Worm (Caenorhabditis elegans) whole organism, late embryonic: ENCODE data around the gene eat-2.

Source experiments
- C08G9.2 ChIP-seq: sonication (generic microtip); optimal IDR thresholded peaks from 2 replicates; lab custom pipeline; 2016; ENCODE audit warnings: mild to moderate bottlenecking, missing genetic modification characterization, moderate library complexity, missing compliant biosample characterization
- C38D4.7 ChIP-seq: fragments of 200-800 bp; sonication (Bioruptor generic); optimal IDR thresholded peaks from 2 replicates; lab custom pipeline; 2018; ENCODE audit warnings: mild to moderate bottlenecking, missing genetic modification characterization, moderate library complexity, missing compliant biosample characterization
- F13H6.1 ChIP-seq: sonication (generic microtip); optimal IDR thresholded peaks from 2 replicates; lab custom pipeline; 2016; ENCODE audit warnings: missing genetic modification characterization, missing compliant biosample characterization
- K02D7.2 ChIP-seq: sonication (generic microtip); optimal IDR thresholded peaks from 2 replicates; lab custom pipeline; 2017; ENCODE audit warnings: mild to moderate bottlenecking, missing genetic modification characterization, missing compliant biosample characterization
- K09A11.1 ChIP-seq: sonication (generic microtip); optimal IDR thresholded peaks from 2 replicates; lab custom pipeline; 2017; ENCODE audit warnings: antibody characterized with exemption, mild to moderate bottlenecking, missing genetic modification characterization, missing compliant biosample characterization; ENCODE audit not compliant: insufficient read depth
- Y22D7AL.16 ChIP-seq: sonication (generic microtip); optimal IDR thresholded peaks from 2 replicates; lab custom pipeline; 2016; ENCODE audit warnings: missing genetic modification characterization, missing compliant biosample characterization
- ahr-1 ChIP-seq: sonication (generic microtip); optimal IDR thresholded peaks from 2 replicates; lab custom pipeline; 2016; ENCODE audit warnings: missing genetic modification characterization, missing compliant biosample characterization
- ceh-2 ChIP-seq: sonication (generic microtip); optimal IDR thresholded peaks from 2 replicates; lab custom pipeline; 2016; ENCODE audit warnings: missing genotype, missing genetic modification characterization, missing compliant biosample characterization
- ceh-22 ChIP-seq: sonication (generic microtip); optimal IDR thresholded peaks from 2 replicates; lab custom pipeline; 2017; ENCODE audit warnings: missing biosample characterization, missing genetic modification characterization
- ceh-30 ChIP-seq: fragments of 150-350 bp; optimal IDR thresholded peaks from 2 replicates; lab custom pipeline; 2014; ENCODE audit warnings: missing biosample characterization, missing genetic modification characterization
- ceh-34 ChIP-seq: sonication (generic microtip); optimal IDR thresholded peaks from 2 replicates; lab custom pipeline; 2016; ENCODE audit warnings: mild to moderate bottlenecking, missing genetic modification characterization, missing compliant biosample characterization
- ceh-48 ChIP-seq: sonication (generic microtip); optimal IDR thresholded peaks from 2 replicates; lab custom pipeline; 2016; ENCODE audit warnings: missing genetic modification characterization, inconsistent platforms, missing compliant biosample characterization
- ceh-6 ChIP-seq: fragments of 200-800 bp; sonication (Bioruptor generic); optimal IDR thresholded peaks from 2 replicates; lab custom pipeline; 2018; ENCODE audit warnings: mild to moderate bottlenecking, missing genetic modification characterization, missing compliant biosample characterization
- ceh-9 ChIP-seq: sonication (generic microtip); optimal IDR thresholded peaks from 2 replicates; lab custom pipeline; 2016; ENCODE audit warnings: mild to moderate bottlenecking, missing genetic modification characterization, inconsistent platforms, missing compliant biosample characterization
- dmd-4 ChIP-seq: sonication (generic microtip); optimal IDR thresholded peaks from 2 replicates; lab custom pipeline; 2016; ENCODE audit warnings: borderline replicate concordance, missing genetic modification characterization, missing compliant biosample characterization
- dve-1 ChIP-seq: sonication (generic microtip); optimal IDR thresholded peaks from 2 replicates; lab custom pipeline; 2017; ENCODE audit warnings: antibody characterized with exemption, mild to moderate bottlenecking, missing genetic modification characterization, missing compliant biosample characterization
- elt-2 ChIP-seq: sonication (generic microtip); optimal IDR thresholded peaks from 2 replicates; lab custom pipeline; 2016; ENCODE audit warnings: missing genetic modification reagents, missing genetic modification characterization, missing compliant biosample characterization
- ets-4 ChIP-seq: sonication (generic microtip); optimal IDR thresholded peaks from 2 replicates; lab custom pipeline; 2016; ENCODE audit warnings: missing genetic modification characterization, missing compliant biosample characterization
- eyg-1 ChIP-seq: sonication (generic microtip); optimal IDR thresholded peaks from 2 replicates; lab custom pipeline; 2016; ENCODE audit warnings: missing genotype, missing genetic modification characterization, missing compliant biosample characterization
- fkh-10 ChIP-seq: fragments of 150-350 bp; optimal IDR thresholded peaks from 2 replicates; lab custom pipeline; 2014; ENCODE audit warnings: missing biosample characterization, missing genetic modification reagents, missing genetic modification characterization
- gmeb-2 ChIP-seq: sonication (generic microtip); optimal IDR thresholded peaks from 2 replicates; lab custom pipeline; 2016; ENCODE audit warnings: missing genetic modification characterization, inconsistent platforms, missing compliant biosample characterization
- hlh-15 ChIP-seq: sonication (generic microtip); optimal IDR thresholded peaks from 2 replicates; lab custom pipeline; 2016; ENCODE audit warnings: missing genetic modification characterization, missing compliant biosample characterization
- hlh-6 ChIP-seq: sonication (generic microtip); optimal IDR thresholded peaks from 2 replicates; lab custom pipeline; 2016; ENCODE audit warnings: missing genotype, missing genetic modification characterization, missing compliant biosample characterization
- lin-11 ChIP-seq: fragments of 200-800 bp; sonication (Bioruptor generic); optimal IDR thresholded peaks from 2 replicates; lab custom pipeline; 2018; ENCODE audit warnings: mild to moderate bottlenecking, missing genetic modification characterization, missing compliant biosample characterization
- mec-3 ChIP-seq: sonication (generic microtip); optimal IDR thresholded peaks from 2 replicates; lab custom pipeline; 2016; ENCODE audit warnings: borderline replicate concordance, missing genetic modification characterization, missing compliant biosample characterization
- nfya-1 ChIP-seq: sonication (generic microtip); optimal IDR thresholded peaks from 2 replicates; lab custom pipeline; 2017; ENCODE audit warnings: missing genetic modification characterization, mild to moderate bottlenecking, missing compliant biosample characterization, antibody characterized with exemption, moderate library complexity
- odd-2 ChIP-seq: sonication (generic microtip); optimal IDR thresholded peaks from 2 replicates; lab custom pipeline; 2017; ENCODE audit warnings: antibody characterized with exemption, mild to moderate bottlenecking, missing genetic modification characterization, missing compliant biosample characterization
- pag-3 ChIP-seq: sonication (generic microtip); optimal IDR thresholded peaks from 2 replicates; lab custom pipeline; 2016; ENCODE audit warnings: missing compliant biosample characterization, missing genetic modification characterization, borderline replicate concordance
- pax-1 ChIP-seq: fragments of 150-350 bp; optimal IDR thresholded peaks from 2 replicates; lab custom pipeline; 2014; ENCODE audit warnings: missing biosample characterization, missing genetic modification characterization
- pha-2 ChIP-seq: sonication (generic microtip); optimal IDR thresholded peaks from 2 replicates; lab custom pipeline; 2017; ENCODE audit warnings: mild to moderate bottlenecking, missing genetic modification characterization, missing compliant biosample characterization
- pha-4 ChIP-seq: fragments of 150-350 bp; optimal IDR thresholded peaks from 2 replicates; lab custom pipeline; 2018; ENCODE audit warnings: missing biosample characterization, missing genetic modification reagents, missing genetic modification characterization
- rnt-1 ChIP-seq: sonication (generic microtip); optimal IDR thresholded peaks from 2 replicates; lab custom pipeline; 2016; ENCODE audit warnings: missing genetic modification characterization, missing compliant biosample characterization
- sdc-2 ChIP-seq: sonication (generic microtip); optimal IDR thresholded peaks from 2 replicates; lab custom pipeline; 2016; ENCODE audit warnings: missing genotype, missing genetic modification characterization, missing compliant biosample characterization
- sox-2 ChIP-seq: fragments of 200-800 bp; sonication (Bioruptor generic); IDR thresholded peaks from 2 replicates; pipeline ENCODE4 v1.3.6; 2022; ENCODE audit warnings: missing genetic modification reagents, missing genetic modification characterization, missing compliant biosample characterization
- sox-4 ChIP-seq: sonication (generic microtip); optimal IDR thresholded peaks from 2 replicates; lab custom pipeline; 2017; ENCODE audit warnings: mild to moderate bottlenecking, missing genetic modification characterization, inconsistent platforms, missing compliant biosample characterization
- tbx-2 ChIP-seq: sonication (generic microtip); optimal IDR thresholded peaks from 2 replicates; lab custom pipeline; 2016; ENCODE audit warnings: missing genetic modification characterization, missing compliant biosample characterization
- tbx-7 ChIP-seq: sonication (generic microtip); optimal IDR thresholded peaks from 2 replicates; lab custom pipeline; 2016; ENCODE audit warnings: missing genotype, missing genetic modification characterization, missing compliant biosample characterization
- unc-42 ChIP-seq: sonication (generic microtip); optimal IDR thresholded peaks from 2 replicates; lab custom pipeline; 2016; ENCODE audit warnings: missing genotype, missing genetic modification characterization, missing compliant biosample characterization
- unc-86 ChIP-seq: sonication (generic microtip); optimal IDR thresholded peaks from 2 replicates; lab custom pipeline; 2016; ENCODE audit warnings: missing genetic modification characterization, missing compliant biosample characterization
- ztf-16 ChIP-seq: sonication (generic microtip); optimal IDR thresholded peaks from 2 replicates; lab custom pipeline; 2017; ENCODE audit warnings: missing genetic modification characterization, missing compliant biosample characterization

Gene eat-2

DNA sequence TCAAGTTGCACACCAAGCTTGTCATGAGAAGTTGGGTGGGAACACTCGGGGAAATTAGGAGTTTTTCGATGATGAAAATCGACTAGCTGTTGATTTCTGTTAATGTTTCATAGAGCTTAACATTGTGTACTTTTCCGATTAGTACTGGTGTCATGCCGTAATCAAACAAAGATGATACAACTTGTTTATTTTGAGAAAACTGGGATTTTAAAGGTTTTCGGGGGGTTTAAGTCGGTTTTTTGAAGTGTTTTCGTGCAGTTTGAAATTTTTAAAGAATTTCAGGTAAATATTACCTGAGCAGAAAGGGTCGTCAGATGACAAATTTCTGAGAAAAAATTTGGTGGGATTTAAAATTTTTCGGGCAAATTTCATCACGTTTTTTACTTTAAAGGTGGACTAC lies at the start of gene eat-2:
Gene eat-2, minus strand, starts transcription at position 101 of the 400 bp plus-strand sequence.
- TF ChIP-seq unc-42 (tag; lab: Kevin White, UChicago), result no peak
- no peak for TF ChIP-seq hlh-6 (tag; lab: Kevin White, UChicago)
- TF ChIP-seq C08G9.2 (tag; lab: Kevin White, UChicago), result no peak
- TF ChIP-seq fkh-10 (GFP tag; lab: Kevin White, UChicago), result no peak
- no peak for TF ChIP-seq sox-4 (tag; lab: Kevin White, UChicago)
- no peak for TF ChIP-seq sdc-2 (tag; lab: Kevin White, UChicago)
- TF ChIP-seq, all 69 proteins: peak for 0

DNA sequence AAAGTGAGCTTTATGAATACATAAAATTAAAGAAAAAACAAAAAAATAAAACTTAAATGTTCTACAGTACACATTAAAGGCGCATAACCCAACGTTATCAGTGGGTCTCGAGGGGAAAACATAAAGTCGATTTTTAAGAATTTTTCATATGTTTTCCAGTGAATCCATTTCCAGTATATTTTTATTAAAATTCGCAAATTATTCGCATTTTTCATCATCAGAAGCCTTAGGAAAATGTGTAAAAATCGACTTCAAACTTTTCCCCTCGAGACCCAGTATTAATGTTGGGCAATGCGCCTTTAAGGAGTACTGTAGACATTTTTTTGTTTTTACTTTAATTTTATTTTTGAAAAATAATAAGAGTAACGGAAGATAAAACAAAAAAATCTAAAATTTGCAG lies 46.7 kb upstream of the eat-2 start:
- TF ChIP-seq ahr-1 (tag; lab: Kevin White, UChicago) (no peak), gmeb-2 (no peak), pha-4 (tag; lab: Kevin White, UChicago) (no peak)

DNA sequence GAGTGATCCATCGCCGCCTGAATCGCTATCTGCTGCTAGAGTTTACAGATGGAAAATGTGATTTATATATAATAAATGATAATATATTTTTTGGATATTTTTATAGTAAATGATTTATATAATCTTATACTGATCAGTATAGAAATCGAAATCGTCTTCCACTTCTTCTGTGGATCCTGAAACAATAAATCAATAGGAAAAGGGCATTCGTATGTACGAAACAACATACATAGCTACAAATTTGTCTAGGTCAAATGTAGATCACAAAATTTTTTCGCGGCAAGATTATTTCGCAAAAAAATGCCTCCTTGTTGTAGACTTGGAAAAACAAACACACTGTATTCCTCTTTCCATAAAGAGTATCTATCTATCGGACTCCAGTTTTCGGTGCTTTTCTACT lies 42.7 kb upstream of the eat-2 start, which contains the start of gene Y48B6A.10:
Gene Y48B6A.10, plus strand, starts transcription at position 301 of the 400 bp plus-strand sequence.
- TF ChIP-seq ztf-16 (no peak), sox-2 (GFP tag; lab: Robert Waterston, UW) (no peak), ets-4 (tag; lab: Kevin White, UChicago) (no peak), pag-3 (no peak), ceh-6 (GFP tag; lab: Kevin White, UChicago) (no peak), ceh-34 (tag; lab: Kevin White, UChicago) (no peak), tbx-7 (tag; lab: Kevin White, UChicago) (no peak), K02D7.2 (tag; lab: Kevin White, UChicago) (no peak), dmd-4 (tag; lab: Kevin White, UChicago) (no peak)

DNA sequence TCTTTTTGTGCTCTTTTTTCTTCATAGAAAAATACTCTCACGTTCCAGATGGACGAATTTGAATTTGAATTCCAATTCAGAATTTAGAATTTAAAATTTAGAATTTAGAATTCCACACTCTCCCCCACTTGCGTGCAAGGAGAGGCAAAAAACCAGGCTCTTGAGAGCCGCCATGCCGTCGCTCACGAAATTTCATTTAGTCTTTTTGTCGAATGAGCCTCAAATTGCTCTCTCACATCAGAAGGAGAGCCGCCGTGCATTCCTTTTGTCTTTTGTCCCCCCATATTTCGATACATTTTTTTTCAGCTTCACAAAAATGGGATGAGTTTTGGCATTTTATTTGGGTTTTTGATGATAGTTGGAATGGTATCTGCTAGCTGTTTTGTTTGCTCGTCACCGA lies 39.7 kb upstream of the eat-2 start, which contains the start of gene hot-7:
Gene hot-7, plus strand, starts transcription at position 301 of the 400 bp plus-strand sequence.
- TF ChIP-seq dve-1 (tag; lab: Kevin White, UChicago) (no peak), F13H6.1 (no peak), pha-4 (tag; lab: Kevin White, UChicago) (no peak), hlh-15 (tag; lab: Kevin White, UChicago) (no peak), lin-11 (tag; lab: Kevin White, UChicago) (no peak), ceh-2 (tag; lab: Kevin White, UChicago) (no peak), ceh-48 (tag; lab: Kevin White, UChicago) (no peak), rnt-1 (tag; lab: Kevin White, UChicago) (no peak), elt-2 (tag; lab: Kevin White, UChicago) (no peak), Y22D7AL.16 (tag; lab: Kevin White, UChicago) (no peak), nfya-1 (tag; lab: Kevin White, UChicago) (no peak), ceh-9 (tag; lab: Kevin White, UChicago) (no peak)
- TF ChIP-seq, all 69 proteins: peak for 0

DNA sequence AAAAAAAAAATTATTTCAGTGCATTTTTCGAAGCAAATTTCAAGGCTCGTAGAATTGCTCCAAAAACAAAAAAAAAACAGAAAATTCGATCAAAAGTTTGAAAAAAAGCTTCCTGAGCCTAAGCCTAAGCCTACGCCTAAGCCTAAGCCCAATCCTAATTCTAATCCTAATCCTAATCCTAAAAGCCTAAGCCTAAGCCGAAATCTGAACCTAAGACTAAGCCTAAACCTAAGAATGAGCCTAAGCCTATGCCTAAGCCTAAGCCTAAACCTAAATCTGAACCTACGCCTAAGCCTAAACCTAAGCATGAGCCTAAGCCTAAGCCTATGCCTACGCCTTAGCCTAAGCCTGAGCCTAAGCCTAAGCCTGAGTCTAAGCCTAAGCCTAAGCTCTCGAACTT lies 34.8 kb upstream of the eat-2 start:
- TF ChIP-seq dve-1 (tag; lab: Kevin White, UChicago), result peak; percentile 82
- no peak for TF ChIP-seq C08G9.2 (tag; lab: Kevin White, UChicago)

DNA sequence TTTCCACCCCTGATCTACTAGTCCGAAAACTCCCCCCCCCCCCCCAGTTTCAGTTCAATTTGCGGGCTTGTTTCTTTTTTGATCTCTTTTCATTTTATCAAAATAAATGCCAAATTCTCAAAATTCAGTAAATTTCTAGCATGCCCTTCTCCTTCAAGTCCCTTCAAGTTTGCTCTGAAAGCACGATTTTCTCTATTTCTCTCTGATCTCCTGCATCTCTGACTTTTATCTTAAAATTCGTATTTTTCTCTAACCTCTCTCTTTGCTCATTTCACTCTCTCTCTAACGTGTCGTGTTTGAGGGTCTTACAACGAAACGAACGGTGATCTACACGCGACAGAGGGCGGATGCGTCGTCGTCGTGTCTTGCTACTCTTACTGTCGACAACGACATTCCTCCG lies 33.9 kb upstream of the eat-2 start, which contains the start of gene ace-3:
Gene ace-3, plus strand, starts transcription at position 301 of the 400 bp plus-strand sequence.
- TF ChIP-seq unc-86 (tag; lab: Kevin White, UChicago) (no peak), rnt-1 (tag; lab: Kevin White, UChicago) (no peak), ceh-48 (tag; lab: Kevin White, UChicago) (no peak), K09A11.1 (tag; lab: Kevin White, UChicago) (no peak), ceh-34 (tag; lab: Kevin White, UChicago) (no peak), pha-2 (tag; lab: Kevin White, UChicago) (no peak), C38D4.7 (GFP tag; lab: Kevin White, UChicago) (no peak), ets-4 (tag; lab: Kevin White, UChicago) (no peak), F13H6.1 (no peak), sox-4 (tag; lab: Kevin White, UChicago) (no peak), C08G9.2 (tag; lab: Kevin White, UChicago) (no peak), pax-1 (tag; lab: Kevin White, UChicago) (no peak), eyg-1 (tag; lab: Kevin White, UChicago) (no peak), ceh-30 (no peak), tbx-2 (tag; lab: Kevin White, UChicago) (no peak), odd-2 (tag; lab: Kevin White, UChicago) (no peak), mec-3 (tag; lab: Kevin White, UChicago) (no peak), ceh-22 (no peak)
